Fruit fly (Drosophila melanogaster) whole organism: ENCODE measurements around the gene CG13728.

Source experiments
- CG8478 ChIP-seq: fragments of >200 bp; optimal IDR thresholded peaks from 2 replicates; lab custom pipeline; 2018; ENCODE audit warnings: inconsistent platforms
- Dll ChIP-seq: fragments of >200 bp; optimal IDR thresholded peaks from 2 replicates; lab custom pipeline; 2017
- psq ChIP-seq: fragments of >200 bp; optimal IDR thresholded peaks from 2 replicates; lab custom pipeline; 2017

DNA sequence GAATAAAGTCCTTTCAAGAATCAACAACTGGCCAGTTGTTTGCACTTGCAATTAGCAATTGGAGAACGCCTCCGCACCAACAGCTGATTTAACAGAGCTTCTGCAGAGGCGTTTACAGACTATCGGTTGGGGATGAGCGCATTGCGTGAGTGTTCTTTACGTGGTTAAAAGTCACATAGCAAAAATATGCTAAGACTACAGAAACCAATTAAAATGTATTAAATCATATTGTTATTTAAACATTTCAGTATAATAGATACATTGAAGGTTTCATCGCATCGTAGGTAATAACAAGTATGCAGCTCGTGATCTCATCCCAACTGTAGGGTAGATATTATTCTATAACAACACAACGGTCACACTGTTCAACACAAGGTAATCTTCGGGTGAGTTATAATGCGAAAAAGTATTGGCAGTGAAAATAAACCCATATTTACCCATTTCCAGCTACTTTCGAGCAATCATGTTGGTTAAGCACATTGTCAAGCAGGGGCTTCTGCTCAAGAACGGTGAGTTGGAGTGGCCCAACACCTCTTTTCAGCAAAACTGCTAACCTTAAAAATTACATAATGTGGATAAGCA lies 42.7 kb upstream of the CG13728 start, which contains the start of the genes Sec3 and COX7B:
- TF ChIP-seq CG8478 (lab: Kevin White, UChicago) (no peak), psq (lab: Kevin White, UChicago) (no peak), Dll (no peak)
